Fruit fly (Drosophila melanogaster) whole organism: Measurements from ENCODE around the gene CG14641.
"Not testable (repeated sequence)": the region's sequence is repeated elsewhere in the genome, so short reads cannot be mapped to it uniquely, and the experiment has no call there.

Experiments used
- CG8478 ChIP-seq: fragments of >200 bp; optimal IDR thresholded peaks from 2 replicates; lab custom pipeline; 2018; ENCODE audit warnings: inconsistent platforms
- Dll ChIP-seq: fragments of >200 bp; optimal IDR thresholded peaks from 2 replicates; lab custom pipeline; 2017
- EcR ChIP-seq, 2 experiments: fragments of >200 bp; optimal IDR thresholded peaks; 2 replicates each; lab custom pipeline; 2017; ENCODE audit warnings: missing biosample characterization in 2 of 2, missing genetic modification characterization in 2 of 2, missing genetic modification reagents in 2 of 2
- pan ChIP-seq: fragments of >200 bp; optimal IDR thresholded peaks from 2 replicates; lab custom pipeline; 2017
- psq ChIP-seq: fragments of >200 bp; optimal IDR thresholded peaks from 2 replicates; lab custom pipeline; 2017
- usp ChIP-seq: fragments of >200 bp; optimal IDR thresholded peaks from 2 replicates; lab custom pipeline; 2017; ENCODE audit warnings: missing biosample characterization, missing genetic modification characterization, mixed read lengths

CG14641 gene

dm6 chr3R:4215264-4215993 lies 16.7 kb downstream of the CG14641 start, which contains the start of gene CG14636:
CG14636 (minus strand) TSS chr3R:4215314.
- TF ChIP-seq Dll (lab: Kevin White, UChicago) (peak; percentile 18), CG8478 (lab: Kevin White, UChicago) (no peak), psq (no peak), usp (GFP tag; lab: Kevin White, UChicago) (no peak), EcR (GFP tag; optimal IDR thresholded peaks at IDR 0.05; lab: Kevin White, UChicago) (no peak)

dm6 chr3R:4214601-4215000 lies 17.5 kb downstream of the CG14641 start:
- TF ChIP-seq Dll (lab: Kevin White, UChicago) (peak; percentile 14), psq (no peak)

dm6 chr3R:4214038-4214437 lies 18.1 kb downstream of the CG14641 start:
- TF ChIP-seq EcR (GFP tag; optimal IDR thresholded peaks at IDR 0.05; lab: Kevin White, UChicago) (peak in 1 of 2 experiments; percentile 70), pan (lab: Kevin White, UChicago) (no peak)

DNA sequence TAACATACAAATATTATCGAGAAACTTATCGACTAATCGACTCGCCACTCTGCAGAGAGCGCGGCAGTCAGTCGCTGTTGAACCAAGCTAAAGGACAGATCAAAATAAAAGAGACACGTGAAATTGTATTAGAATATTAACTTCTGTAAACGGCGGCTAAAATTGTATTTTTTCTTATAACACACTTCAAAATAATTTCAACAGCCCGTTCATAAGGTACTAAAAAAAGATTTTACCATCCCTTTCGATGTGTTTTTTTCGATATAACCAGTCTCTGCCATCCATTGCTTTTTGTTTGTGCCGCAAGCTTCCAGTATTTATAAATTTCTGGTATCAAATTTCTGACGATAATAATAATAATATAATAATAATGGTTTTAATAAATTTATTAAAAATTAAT lies 20.7 kb downstream of the CG14641 start, which contains the start of gene aux:
Gene aux (plus strand): TSS at position 301 of the 400 bp plus-strand sequence.
- not testable (repeated sequence) for TF ChIP-seq psq; CG8478 (lab: Kevin White, UChicago); pan (lab: Kevin White, UChicago)

DNA sequence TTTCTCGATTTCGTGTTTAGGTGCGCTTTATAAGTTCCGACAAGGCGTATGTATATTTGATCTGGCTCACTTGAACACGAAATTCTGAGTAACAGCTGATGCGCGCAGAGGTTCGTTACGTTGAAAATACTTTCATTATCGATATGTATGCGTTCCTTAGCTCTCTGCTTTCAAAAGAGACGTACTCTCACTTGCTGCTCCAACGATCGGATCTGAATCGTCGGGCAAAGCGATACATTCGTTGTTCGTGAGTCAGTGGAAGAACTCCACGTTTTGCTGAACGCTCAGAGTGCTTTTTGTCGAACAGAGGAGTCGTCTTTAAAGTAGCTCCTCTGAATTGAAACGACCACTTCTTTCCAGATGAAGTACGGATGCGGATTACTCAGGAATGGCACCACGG lies 35.1 kb downstream of the CG14641 start, which contains the start of gene beta-Man:
Gene beta-Man (plus strand): TSS at position 152 of the 400 bp plus-strand sequence.
- no peak for TF ChIP-seq EcR (GFP tag; optimal IDR thresholded peaks at IDR 0.05; lab: Kevin White, UChicago)
- TF ChIP-seq pan (lab: Kevin White, UChicago): no peak
- no peak for TF ChIP-seq Dll (lab: Kevin White, UChicago)
- TF ChIP-seq psq: no peak
- no peak for TF ChIP-seq CG8478 (lab: Kevin White, UChicago)
- no peak for TF ChIP-seq usp (GFP tag; lab: Kevin White, UChicago)

dm6 chr3R:4190160-4190559 lies 42.0 kb downstream of the CG14641 start, which contains the start of gene Dsk:
Dsk (minus strand) TSS chr3R:4190260.
- TF ChIP-seq psq (no peak), CG8478 (lab: Kevin White, UChicago) (no peak), Dll (lab: Kevin White, UChicago) (no peak), usp (GFP tag; lab: Kevin White, UChicago) (no peak), pan (lab: Kevin White, UChicago) (no peak), EcR (GFP tag; optimal IDR thresholded peaks at IDR 0.05; lab: Kevin White, UChicago) (no peak)

DNA sequence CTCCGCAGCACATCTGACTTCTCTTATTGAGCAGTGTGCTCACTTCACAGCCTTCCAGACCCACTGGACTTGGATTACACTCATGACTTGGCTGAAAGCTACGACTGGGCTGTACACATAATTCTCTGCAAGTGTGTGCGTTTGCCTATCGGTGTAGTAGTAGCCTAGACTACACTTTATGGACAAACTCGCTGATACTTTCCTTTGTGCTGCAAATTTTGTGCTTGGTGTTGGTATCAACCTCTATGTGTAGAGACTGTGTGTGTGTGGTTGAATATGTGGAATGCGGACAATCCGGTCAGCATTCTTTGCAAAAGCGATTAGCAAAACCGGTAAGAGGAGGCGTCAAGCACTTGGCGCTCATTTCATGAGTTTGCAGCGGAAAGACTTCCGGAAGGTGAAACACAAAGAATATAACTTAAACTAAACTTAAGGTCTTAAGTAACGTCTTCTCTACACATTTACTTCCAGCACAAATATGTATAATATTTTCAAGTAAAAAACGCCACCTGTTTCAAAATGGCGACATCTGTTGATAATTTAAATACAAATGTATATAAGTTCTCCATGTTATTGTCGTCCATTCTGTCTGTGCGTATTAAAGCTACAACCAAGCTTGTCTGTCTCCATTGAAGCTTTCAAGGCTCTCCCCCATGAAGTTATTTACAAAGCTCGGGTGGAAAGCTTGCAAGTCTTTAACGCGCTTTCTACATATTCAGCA lies 45.2 kb downstream of the CG14641 start:
- TF ChIP-seq psq (no peak), EcR (GFP tag; optimal IDR thresholded peaks at IDR 0.05; lab: Kevin White, UChicago) (no peak), Dll (lab: Kevin White, UChicago) (no peak), usp (GFP tag; lab: Kevin White, UChicago) (no peak), CG8478 (lab: Kevin White, UChicago) (no peak)
